Worm (Caenorhabditis elegans) whole organism, late embryonic: ENCODE data around the gene srj-38.

Experiments used
- C08G9.2 ChIP-seq: sonication (generic microtip); optimal IDR thresholded peaks from 2 replicates; lab custom pipeline; 2016; ENCODE audit warnings: mild to moderate bottlenecking, missing genetic modification characterization, moderate library complexity, missing compliant biosample characterization
- C38D4.7 ChIP-seq: fragments of 200-800 bp; sonication (Bioruptor generic); optimal IDR thresholded peaks from 2 replicates; lab custom pipeline; 2018; ENCODE audit warnings: mild to moderate bottlenecking, missing genetic modification characterization, moderate library complexity, missing compliant biosample characterization
- F13H6.1 ChIP-seq: sonication (generic microtip); optimal IDR thresholded peaks from 2 replicates; lab custom pipeline; 2016; ENCODE audit warnings: missing genetic modification characterization, missing compliant biosample characterization
- fkh-10 ChIP-seq: fragments of 150-350 bp; optimal IDR thresholded peaks from 2 replicates; lab custom pipeline; 2014; ENCODE audit warnings: missing biosample characterization, missing genetic modification reagents, missing genetic modification characterization
- madf-2 ChIP-seq: sonication (generic microtip); optimal IDR thresholded peaks from 2 replicates; lab custom pipeline; 2017; ENCODE audit warnings: missing genetic modification characterization, missing compliant biosample characterization
- nfya-1 ChIP-seq: sonication (generic microtip); optimal IDR thresholded peaks from 2 replicates; lab custom pipeline; 2017; ENCODE audit warnings: missing genetic modification characterization, mild to moderate bottlenecking, missing compliant biosample characterization, antibody characterized with exemption, moderate library complexity
- pqm-1 ChIP-seq: sonication (generic microtip); optimal IDR thresholded peaks from 2 replicates; lab custom pipeline; 2016; ENCODE audit warnings: missing genetic modification characterization, missing compliant biosample characterization
- syd-9 ChIP-seq: sonication (generic microtip); optimal IDR thresholded peaks from 2 replicates; lab custom pipeline; 2016; ENCODE audit warnings: mild to moderate bottlenecking, missing genetic modification characterization, moderate library complexity, missing compliant biosample characterization
- tbx-2 ChIP-seq: sonication (generic microtip); optimal IDR thresholded peaks from 2 replicates; lab custom pipeline; 2016; ENCODE audit warnings: missing genetic modification characterization, missing compliant biosample characterization
- unc-3 ChIP-seq, 2 experiments: fragments of 200-800 bp in 1 of 2; sonication (Bioruptor generic) in 1 of 2; sonication (generic microtip) in 1 of 2; conservative IDR thresholded peaks in 1 of 2; optimal IDR thresholded peaks in 1 of 2; 2 replicates each; pipeline versions ENCODE4 v1.3.6 to Lab custom; 2016 to 2022; ENCODE audit warnings: missing compliant biosample characterization in 2 of 2, missing genetic modification characterization in 2 of 2, missing genetic modification reagents in 1 of 2
- unc-86 ChIP-seq: sonication (generic microtip); optimal IDR thresholded peaks from 2 replicates; lab custom pipeline; 2016; ENCODE audit warnings: missing genetic modification characterization, missing compliant biosample characterization

ce11 chrV:849512-849911 is 34.7 kb downstream of the srj-38 start, which contains the start of gene srbc-12:
- TF ChIP-seq tbx-2 (tag; lab: Kevin White, UChicago) (no peak), pqm-1 (tag; lab: Kevin White, UChicago) (no peak), nfya-1 (no peak), C08G9.2 (tag; lab: Kevin White, UChicago) (no peak), fkh-10 (no peak), unc-3 (GFP tag; conservative IDR thresholded peaks at IDR 0.05; lab: Robert Waterston, UW) (no peak), unc-3 (tag; optimal IDR thresholded peaks at IDR 0.05; lab: Kevin White, UChicago) (no peak), unc-86 (tag; lab: Kevin White, UChicago) (no peak), syd-9 (tag; lab: Kevin White, UChicago) (no peak), madf-2 (tag; lab: Kevin White, UChicago) (no peak), C38D4.7 (GFP tag; lab: Kevin White, UChicago) (no peak), F13H6.1 (tag; lab: Kevin White, UChicago) (no peak)
